Worm (Caenorhabditis elegans) whole organism, L4/young adult: Measurements from ENCODE around the gene exc-13.

ENCODE experiments used
- W03F9.2 ChIP-seq: fragments of 150-350 bp; optimal IDR thresholded peaks from 2 replicates; lab custom pipeline; 2014; ENCODE audit warnings: missing biosample characterization, missing genetic modification characterization
- him-1 ChIP-seq: sonication (generic microtip); optimal IDR thresholded peaks from 2 replicates; lab custom pipeline; 2016; ENCODE audit warnings: missing genotype, missing genetic modification reagents, missing genetic modification characterization, missing compliant biosample characterization

ce11 chrV:7395359-7395758 lies 30.3 kb downstream of the exc-13 start, which contains the start of gene srx-9:
- no peak for TF ChIP-seq him-1 (tag; lab: Kevin White, UChicago)
- TF ChIP-seq W03F9.2 (tag; lab: Kevin White, UChicago), result no peak
